Fruit fly (Drosophila melanogaster): ENCODE measurements around the gene Prp6.

Prp6 gene

dm6 chr3L:18870027-18870426 is 35.1 kb upstream of the Prp6 start, which contains the start of gene Blos3 (continued):
- TF ChIP-seq CG10543 (GFP tag; optimal IDR thresholded peaks at IDR 0.05) (no peak), CG1792 (GFP tag; optimal IDR thresholded peaks at IDR 0.05) (peak; percentile 39), B-H1 (GFP tag; IDR thresholded peaks at IDR 0.05) (no peak), CG10209 (GFP tag; optimal IDR thresholded peaks at IDR 0.05) (no peak), cad (GFP tag; optimal IDR thresholded peaks at IDR 0.05) (no peak), CG3838 (GFP tag; optimal IDR thresholded peaks at IDR 0.05) (peak; percentile 16), CG15514 (GFP tag; optimal IDR thresholded peaks at IDR 0.05) (peak; percentile 37), cwo (GFP tag; optimal IDR thresholded peaks at IDR 0.05) (no peak), Asciz (GFP tag; optimal IDR thresholded peaks at IDR 0.05) (peak; percentile 15), CkIIα-i1 (GFP tag; IDR thresholded peaks at IDR 0.05) (no peak), CG14050 (GFP tag; IDR thresholded peaks at IDR 0.05) (no peak), Trl (optimal IDR thresholded peaks at IDR 0.05) (no peak), Trl (GFP tag; optimal IDR thresholded peaks at IDR 0.05) (peak; percentile 66), nau (GFP tag; optimal IDR thresholded peaks at IDR 0.05) (no peak), tin (GFP tag; optimal IDR thresholded peaks at IDR 0.05) (peak; percentile 50), tup (GFP tag; optimal IDR thresholded peaks at IDR 0.05) (no peak), CG7556 (GFP tag; optimal IDR thresholded peaks at IDR 0.05) (peak; percentile 37), dpn (GFP tag; optimal IDR thresholded peaks at IDR 0.05) (peak; percentile 43 to 56), nmo (GFP tag; optimal IDR thresholded peaks at IDR 0.05) (peak; percentile 11), wdn (GFP tag; IDR thresholded peaks at IDR 0.05) (no peak), Fer2 (tag; optimal IDR thresholded peaks at IDR 0.05) (no peak), nom (GFP tag; optimal IDR thresholded peaks at IDR 0.05) (no peak), ttk (GFP tag; IDR thresholded peaks at IDR 0.05) (peak; percentile 25; the same call in 1 of the 2 replicates), BtbVII (GFP tag; optimal IDR thresholded peaks at IDR 0.05) (no peak), CG13296 (GFP tag; optimal IDR thresholded peaks at IDR 0.05) (peak; percentile 27), chinmo (GFP tag; IDR thresholded peaks at IDR 0.05; ENCODE audit: partially characterized antibody) (peak; percentile 69; the same call in 3 of the 4 replicates), Ets65A (GFP tag) (peak; percentile 88), croc (GFP tag; conservative IDR thresholded peaks at IDR 0.05) (no peak), CG9215 (GFP tag; IDR thresholded peaks at IDR 0.05) (no peak; the same call in 1 of the 2 replicates), fd96Cb (tag; optimal IDR thresholded peaks at IDR 0.05) (peak; percentile 36), YL-1 (GFP tag; optimal IDR thresholded peaks at IDR 0.05) (no peak), bab2 (GFP tag; optimal IDR thresholded peaks at IDR 0.05) (peak; percentile 29), CG13123 (GFP tag; optimal IDR thresholded peaks at IDR 0.05) (no peak), Hand (GFP tag; optimal IDR thresholded peaks at IDR 0.05) (no peak), twi (tag; optimal IDR thresholded peaks at IDR 0.05) (no peak), CG11560 (tag; IDR thresholded peaks at IDR 0.05) (no peak), CG12219 (GFP tag; optimal IDR thresholded peaks at IDR 0.05) (peak; percentile 9), slou (GFP tag; optimal IDR thresholded peaks at IDR 0.05) (no peak), zfh1 (GFP tag; IDR thresholded peaks at IDR 0.05) (0 out of 3 replicates have a peak, but pooled peaks have one; percentile 34), ac (GFP tag; optimal IDR thresholded peaks at IDR 0.05) (no peak), shn (GFP tag; optimal IDR thresholded peaks at IDR 0.05) (peak; percentile 49), CG15479 (GFP tag; optimal IDR thresholded peaks at IDR 0.05) (no peak), CG18011 (GFP tag; optimal IDR thresholded peaks at IDR 0.05) (no peak), CG8478 (optimal IDR thresholded peaks at IDR 0.05) (no peak), CG12299 (tag; optimal IDR thresholded peaks at IDR 0.05) (no peak), Oaz (GFP tag; IDR thresholded peaks at IDR 0.05) (no peak), vvl (GFP tag; IDR thresholded peaks at IDR 0.05) (peak; percentile 41; the same call in 1 of the 2 replicates), Aef1 (GFP tag; IDR thresholded peaks at IDR 0.05) (peak; percentile 20; the same call in 1 of the 3 replicates), gem (tag; optimal IDR thresholded peaks at IDR 0.05) (peak; percentile 76), CG16815 (GFP tag; optimal IDR thresholded peaks at IDR 0.05) (no peak), CG14014 (GFP tag; IDR thresholded peaks at IDR 0.05) (0 out of 2 replicates have a peak, but pooled peaks have one; percentile 10), ems (GFP tag; optimal IDR thresholded peaks at IDR 0.05) (no peak)

All from whole organism, embryonic.